Worm (Caenorhabditis elegans) whole organism, L4/young adult: ENCODE data around the gene T21H3.1.

ENCODE experiments used
- W03F9.2 ChIP-seq: fragments of 150-350 bp; optimal IDR thresholded peaks from 2 replicates; lab custom pipeline; 2014; ENCODE audit warnings: missing biosample characterization, missing genetic modification characterization
- him-1 ChIP-seq: sonication (generic microtip); optimal IDR thresholded peaks from 2 replicates; lab custom pipeline; 2016; ENCODE audit warnings: missing genotype, missing genetic modification reagents, missing genetic modification characterization, missing compliant biosample characterization

- no peak for TF ChIP-seq W03F9.2 (tag; lab: Kevin White, UChicago)
- TF ChIP-seq him-1 (tag; lab: Kevin White, UChicago), result no peak
Measured at ce11 chrV:1151830-1152229, 24.7 kb upstream of the T21H3.1 start.
